Worm (Caenorhabditis elegans) whole organism, early embryonic: ENCODE results near the gene C48D1.1.

ENCODE experiments used
- B0310.2 ChIP-seq: sonication (generic microtip); optimal IDR thresholded peaks from 2 replicates; lab custom pipeline; 2016; ENCODE audit warnings: mild to moderate bottlenecking, missing genetic modification characterization, missing compliant biosample characterization
- F13C5.2 ChIP-seq: sonication (generic microtip); optimal IDR thresholded peaks from 2 replicates; lab custom pipeline; 2017; ENCODE audit warnings: mild to moderate bottlenecking, missing genetic modification characterization, inconsistent platforms, missing compliant biosample characterization
- aly-1 ChIP-seq: sonication (generic microtip); optimal IDR thresholded peaks from 2 replicates; lab custom pipeline; 2016; ENCODE audit warnings: missing genetic modification characterization, missing compliant biosample characterization
- ama-1 ChIP-seq: fragments of 150-350 bp; optimal IDR thresholded peaks from 2 replicates; lab custom pipeline; 2014
- ceh-13 ChIP-seq: fragments of 200-800 bp; sonication (Bioruptor generic); optimal IDR thresholded peaks from 2 replicates; lab custom pipeline; 2018; ENCODE audit warnings: mild to moderate bottlenecking, missing genetic modification characterization, missing compliant biosample characterization
- ceh-36 ChIP-seq: sonication (generic microtip); optimal IDR thresholded peaks from 2 replicates; lab custom pipeline; 2016; ENCODE audit warnings: missing genetic modification characterization, inconsistent platforms, missing compliant biosample characterization
- ets-7 ChIP-seq: sonication (generic microtip); optimal IDR thresholded peaks from 2 replicates; lab custom pipeline; 2016; ENCODE audit warnings: missing genotype, missing genetic modification characterization, missing compliant biosample characterization
- flt-1 ChIP-seq: fragments of 200-800 bp; sonication (Bioruptor generic); IDR thresholded peaks from 2 replicates; pipeline ENCODE4 v1.3.6; 2022; ENCODE audit warnings: missing genetic modification characterization, missing compliant biosample characterization
- hmbx-1 ChIP-seq: sonication (generic microtip); optimal IDR thresholded peaks from 2 replicates; lab custom pipeline; 2016; ENCODE audit warnings: mild to moderate bottlenecking, missing genetic modification characterization, missing compliant biosample characterization
- hmg-4 ChIP-seq: fragments of 200-800 bp; sonication (Bioruptor generic); optimal IDR thresholded peaks from 2 replicates; lab custom pipeline; 2018; ENCODE audit warnings: mild to moderate bottlenecking, missing genetic modification characterization, missing compliant biosample characterization
- hnd-1 ChIP-seq: sonication (generic microtip); optimal IDR thresholded peaks from 2 replicates; lab custom pipeline; 2016; ENCODE audit warnings: missing genetic modification characterization, missing compliant biosample characterization
- pes-1 ChIP-seq: fragments of 200-800 bp; sonication (Bioruptor generic); IDR thresholded peaks from 2 replicates; pipeline ENCODE4 v1.3.6; 2022; ENCODE audit warnings: missing genetic modification reagents, missing genetic modification characterization, missing compliant biosample characterization
- scrt-1 ChIP-seq: fragments of 200-800 bp; sonication (Bioruptor generic); IDR thresholded peaks from 2 replicates; pipeline ENCODE4 v1.3.6; 2022; ENCODE audit warnings: missing genetic modification characterization, missing compliant biosample characterization
- sea-1 ChIP-seq: fragments of 200-800 bp; sonication (Bioruptor generic); conservative IDR thresholded peaks from 2 replicates; pipeline ENCODE4 v1.3.6; 2022; ENCODE audit warnings: missing genetic modification characterization, missing compliant biosample characterization
- tbx-11 ChIP-seq: fragments of 200-800 bp; sonication (Bioruptor generic); IDR thresholded peaks from 2 replicates; pipeline ENCODE4 v1.3.6; 2022; ENCODE audit warnings: missing genetic modification characterization, missing compliant biosample characterization
- tbx-37 ChIP-seq: fragments of 200-800 bp; sonication (Bioruptor generic); conservative IDR thresholded peaks from 2 replicates; pipeline ENCODE4 v1.3.6; 2022; ENCODE audit warnings: missing genetic modification reagents, missing genetic modification characterization, missing compliant biosample characterization
- tra-4 ChIP-seq: sonication (generic microtip); optimal IDR thresholded peaks from 2 replicates; lab custom pipeline; 2017; ENCODE audit warnings: missing genetic modification characterization, missing compliant biosample characterization

The C48D1.1 gene

ce11 chrIV:13197282-13197681, at the start of gene C48D1.1:
Gene C48D1.1, minus strand, starts transcription at chrIV:13197382.
- TF ChIP-seq aly-1 (tag; lab: Kevin White, UChicago) (no peak), scrt-1 (GFP tag; lab: Robert Waterston, UW) (no peak), sea-1 (GFP tag; lab: Robert Waterston, UW) (no peak), tra-4 (tag; lab: Kevin White, UChicago) (no peak), ama-1 (lab: Kevin White, UChicago) (no peak), ceh-36 (no peak), hmg-4 (no peak), tbx-37 (no peak), tbx-11 (GFP tag; lab: Robert Waterston, UW) (no peak), pes-1 (GFP tag; lab: Robert Waterston, UW) (no peak), ceh-13 (GFP tag; lab: Kevin White, UChicago) (no peak), F13C5.2 (no peak), ets-7 (tag; lab: Kevin White, UChicago) (no peak), hnd-1 (no peak), B0310.2 (no peak), flt-1 (GFP tag; lab: Robert Waterston, UW) (no peak)

- TF ChIP-seq scrt-1 (GFP tag; lab: Robert Waterston, UW) (no peak), aly-1 (tag; lab: Kevin White, UChicago) (no peak), ceh-13 (GFP tag; lab: Kevin White, UChicago) (no peak), hnd-1 (no peak), tbx-37 (no peak), ama-1 (lab: Kevin White, UChicago) (no peak), ceh-36 (no peak), ets-7 (tag; lab: Kevin White, UChicago) (no peak), B0310.2 (no peak), hmg-4 (no peak), flt-1 (GFP tag; lab: Robert Waterston, UW) (no peak), tra-4 (tag; lab: Kevin White, UChicago) (no peak), F13C5.2 (no peak), tbx-11 (GFP tag; lab: Robert Waterston, UW) (no peak), sea-1 (GFP tag; lab: Robert Waterston, UW) (no peak)
Measured at ce11 chrIV:13246961-13247360, 49.8 kb upstream of the C48D1.1 start, which contains the start of gene JC8.7. Gene JC8.7, plus strand, starts transcription at chrIV:13247261.

ce11 chrIV:13244024-13244423, 46.8 kb upstream of the C48D1.1 start, which contains the start of gene cox-11:
Gene cox-11, plus strand, starts transcription at chrIV:13244324.
- no peak for TF ChIP-seq tbx-37
- TF ChIP-seq scrt-1 (GFP tag; lab: Robert Waterston, UW): 0 out of 2 replicates have a peak, but pooled peaks have one; percentile 7

ce11 chrIV:13243375-13243774, 46.2 kb upstream of the C48D1.1 start, which contains the start of gene JC8.4:
Gene JC8.4, plus strand, starts transcription at chrIV:13243675.
- TF ChIP-seq hnd-1: no peak
- no peak for TF ChIP-seq flt-1 (GFP tag; lab: Robert Waterston, UW)
- no peak for TF ChIP-seq ets-7 (tag; lab: Kevin White, UChicago)
- no peak for TF ChIP-seq pes-1 (GFP tag; lab: Robert Waterston, UW)
- no peak for TF ChIP-seq F13C5.2
- TF ChIP-seq hmg-4: no peak
- no peak for TF ChIP-seq hmbx-1 (tag; lab: Kevin White, UChicago)
- no peak for TF ChIP-seq ceh-36
- no peak for TF ChIP-seq sea-1 (GFP tag; lab: Robert Waterston, UW)
- TF ChIP-seq aly-1 (tag; lab: Kevin White, UChicago): no peak
- TF ChIP-seq tbx-11 (GFP tag; lab: Robert Waterston, UW): no peak
- TF ChIP-seq tbx-37: no peak
- no peak for TF ChIP-seq tra-4 (tag; lab: Kevin White, UChicago)
- no peak for TF ChIP-seq scrt-1 (GFP tag; lab: Robert Waterston, UW)
- no peak for TF ChIP-seq ama-1 (lab: Kevin White, UChicago)
- TF ChIP-seq B0310.2: no peak
- TF ChIP-seq ceh-13 (GFP tag; lab: Kevin White, UChicago): no peak

- no peak for TF ChIP-seq tbx-37
- no peak for TF ChIP-seq B0310.2
- TF ChIP-seq hmg-4: no peak
- TF ChIP-seq ceh-36: no peak
- no peak for TF ChIP-seq ets-7 (tag; lab: Kevin White, UChicago)
- no peak for TF ChIP-seq aly-1 (tag; lab: Kevin White, UChicago)
- TF ChIP-seq tbx-11 (GFP tag; lab: Robert Waterston, UW): no peak
- TF ChIP-seq ama-1 (lab: Kevin White, UChicago): no peak
- no peak for TF ChIP-seq scrt-1 (GFP tag; lab: Robert Waterston, UW)
- TF ChIP-seq tra-4 (tag; lab: Kevin White, UChicago): no peak
- TF ChIP-seq F13C5.2: no peak
- no peak for TF ChIP-seq pes-1 (GFP tag; lab: Robert Waterston, UW)
- no peak for TF ChIP-seq hnd-1
- no peak for TF ChIP-seq ceh-13 (GFP tag; lab: Kevin White, UChicago)
Measured at ce11 chrIV:13241340-13241739, 44.2 kb upstream of the C48D1.1 start.

- TF ChIP-seq ets-7 (tag; lab: Kevin White, UChicago) (no peak), flt-1 (GFP tag; lab: Robert Waterston, UW) (no peak), sea-1 (GFP tag; lab: Robert Waterston, UW) (no peak)
Measured at ce11 chrIV:13240842-13241143, 43.6 kb upstream of the C48D1.1 start, which contains the start of gene lin-54. Gene lin-54, plus strand, starts transcription at chrIV:13241044.

ce11 chrIV:13240078-13240841, 43.1 kb upstream of the C48D1.1 start, which contains the start of gene rpl-12:
Gene rpl-12, minus strand, starts transcription at chrIV:13240651.
- no peak for TF ChIP-seq hnd-1
- peak; percentile 72 for TF ChIP-seq hmg-4
- TF ChIP-seq flt-1 (GFP tag; lab: Robert Waterston, UW): peak; percentile 44; the same call in 1 of the 2 replicates
- no peak for TF ChIP-seq hmbx-1 (tag; lab: Kevin White, UChicago)
- TF ChIP-seq tra-4 (tag; lab: Kevin White, UChicago): no peak
- TF ChIP-seq scrt-1 (GFP tag; lab: Robert Waterston, UW): no peak
- peak; percentile 47; the same call in 1 of the 2 replicates for TF ChIP-seq tbx-11 (GFP tag; lab: Robert Waterston, UW)
- peak; percentile 61; the same call in 1 of the 2 replicates for TF ChIP-seq sea-1 (GFP tag; lab: Robert Waterston, UW)
- peak; percentile 65 for TF ChIP-seq pes-1 (GFP tag; lab: Robert Waterston, UW)
- TF ChIP-seq F13C5.2: peak; percentile 92
- no peak for TF ChIP-seq aly-1 (tag; lab: Kevin White, UChicago)
- no peak for TF ChIP-seq ets-7 (tag; lab: Kevin White, UChicago)
- TF ChIP-seq ama-1 (lab: Kevin White, UChicago): no peak
- peak; percentile 27; the same call in 1 of the 2 replicates for TF ChIP-seq tbx-37
- TF ChIP-seq ceh-36: peak; percentile 37
- TF ChIP-seq ceh-13 (GFP tag; lab: Kevin White, UChicago): no peak
- no peak for TF ChIP-seq B0310.2
